Fruit fly (Drosophila melanogaster) whole organism, prepupa: ENCODE results near the gene Smyd5.

ENCODE experiments used
- CG10631 ChIP-seq: fragments of 200-800 bp; sonication (Bioruptor generic); optimal IDR thresholded peaks from 2 replicates; lab custom pipeline; 2016; ENCODE audit warnings: missing biosample characterization, missing genetic modification characterization
- CG11294 ChIP-seq: fragments of 200-800 bp; sonication (Bioruptor generic); IDR thresholded peaks from 2 replicates; pipeline ENCODE4 v1.3.6; 2022; ENCODE audit warnings: missing biosample characterization, missing genetic modification characterization
- CG11762 ChIP-seq: fragments of 200-800 bp; sonication (Bioruptor generic); optimal IDR thresholded peaks from 3 replicates; lab custom pipeline; 2016; ENCODE audit warnings: missing biosample characterization, missing genetic modification characterization; ENCODE audit not compliant: insufficient read depth
- CG15336 ChIP-seq: fragments of 200-800 bp; sonication (Bioruptor generic); IDR thresholded peaks from 2 replicates; pipeline ENCODE4 v1.3.6; 2022; ENCODE audit warnings: missing biosample characterization, missing genetic modification characterization
- CG16779 ChIP-seq: fragments of 200-800 bp; sonication (Bioruptor generic); optimal IDR thresholded peaks from 3 replicates; lab custom pipeline; 2017; ENCODE audit warnings: missing biosample characterization, mild to moderate bottlenecking, missing genetic modification characterization
- CG31627 ChIP-seq: fragments of 200-800 bp; sonication (Bioruptor generic); optimal IDR thresholded peaks from 3 replicates; lab custom pipeline; 2016; ENCODE audit warnings: missing biosample characterization, missing genetic modification characterization
- CG32006 ChIP-seq: fragments of 200-800 bp; sonication (Bioruptor generic); optimal IDR thresholded peaks from 3 replicates; lab custom pipeline; 2017; ENCODE audit warnings: missing biosample characterization, mild to moderate bottlenecking, missing genetic modification characterization
- CG34406 ChIP-seq: fragments of 200-800 bp; sonication (Bioruptor generic); optimal IDR thresholded peaks from 3 replicates; lab custom pipeline; 2016; ENCODE audit warnings: missing biosample characterization, missing genetic modification characterization
- CG3919 ChIP-seq: fragments of 200-800 bp; sonication (Bioruptor generic); optimal IDR thresholded peaks from 3 replicates; lab custom pipeline; 2016; ENCODE audit warnings: missing biosample characterization, missing genetic modification characterization
- CG7368 ChIP-seq: fragments of 200-800 bp; sonication (Bioruptor generic); optimal IDR thresholded peaks from 3 replicates; lab custom pipeline; 2016; ENCODE audit warnings: missing biosample characterization, missing genetic modification characterization
- CG8119 ChIP-seq: fragments of 200-800 bp; sonication (Bioruptor generic); IDR thresholded peaks from 3 replicates; pipeline ENCODE4 v1.3.6; 2022; ENCODE audit warnings: missing biosample characterization, missing genetic modification characterization
- CG8632 ChIP-seq: fragments of 200-800 bp; sonication (Bioruptor generic); optimal IDR thresholded peaks from 3 replicates; lab custom pipeline; 2016; ENCODE audit warnings: missing biosample characterization, missing genetic modification characterization
- CG9139 ChIP-seq: fragments of 200-800 bp; sonication (Bioruptor generic); optimal IDR thresholded peaks from 3 replicates; lab custom pipeline; 2017; ENCODE audit warnings: missing biosample characterization, mild to moderate bottlenecking, missing genetic modification characterization
- Eip75B ChIP-seq: fragments of 200-800 bp; sonication (Bioruptor generic); optimal IDR thresholded peaks from 3 replicates; lab custom pipeline; 2016; ENCODE audit warnings: missing biosample characterization, missing genetic modification characterization
- Eip78C ChIP-seq: fragments of 200-800 bp; sonication (Bioruptor generic); peaks from one replicate; lab custom pipeline; 2016; ENCODE audit warnings: missing biosample characterization, missing genetic modification characterization
- Ets21C ChIP-seq: fragments of 200-800 bp; sonication (Bioruptor generic); optimal IDR thresholded peaks from 3 replicates; lab custom pipeline; 2016; ENCODE audit warnings: missing biosample characterization, missing genetic modification characterization
- Ets96B ChIP-seq: fragments of 200-800 bp; optimal IDR thresholded peaks from 2 replicates; lab custom pipeline; 2019; ENCODE audit warnings: missing biosample characterization, mild to moderate bottlenecking, missing genetic modification characterization, moderate library complexity
- Gug ChIP-seq: fragments of 200-800 bp; sonication (Bioruptor generic); IDR thresholded peaks from 2 replicates; pipeline ENCODE4 v1.3.6; 2022; ENCODE audit warnings: missing biosample characterization, missing genetic modification characterization
- Hr39 ChIP-seq: fragments of 200-800 bp; sonication (Bioruptor generic); optimal IDR thresholded peaks from 2 replicates; lab custom pipeline; 2016; ENCODE audit warnings: missing biosample characterization, missing genetic modification characterization
- Lpt ChIP-seq: fragments of 200-800 bp; sonication (Bioruptor generic); optimal IDR thresholded peaks from 3 replicates; lab custom pipeline; 2016; ENCODE audit warnings: missing biosample characterization, missing genetic modification characterization
- Met ChIP-seq: fragments of 200-800 bp; sonication (Bioruptor generic); optimal IDR thresholded peaks from 3 replicates; lab custom pipeline; 2016; ENCODE audit warnings: missing biosample characterization, missing genetic modification characterization
- Smox ChIP-seq: fragments of 200-800 bp; sonication (Bioruptor generic); optimal IDR thresholded peaks from 3 replicates; lab custom pipeline; 2016; ENCODE audit warnings: missing biosample characterization, missing genetic modification characterization
- Sox14 ChIP-seq: fragments of 200-800 bp; sonication (Bioruptor generic); optimal IDR thresholded peaks from 3 replicates; lab custom pipeline; 2016; ENCODE audit warnings: missing biosample characterization, missing genetic modification characterization
- Sox15 ChIP-seq: fragments of 200-800 bp; sonication (Bioruptor generic); optimal IDR thresholded peaks from 3 replicates; lab custom pipeline; 2016; ENCODE audit warnings: missing biosample characterization, missing genetic modification characterization
- acj6 ChIP-seq: fragments of 200-800 bp; sonication (Bioruptor generic); optimal IDR thresholded peaks from 3 replicates; lab custom pipeline; 2016; ENCODE audit warnings: missing biosample characterization, missing genetic modification characterization
- cyc ChIP-seq: fragments of 200-800 bp; sonication (Bioruptor generic); optimal IDR thresholded peaks from 3 replicates; lab custom pipeline; 2016; ENCODE audit warnings: missing biosample characterization, missing genetic modification characterization
- eg ChIP-seq: fragments of 200-800 bp; sonication (Bioruptor generic); IDR thresholded peaks from 3 replicates; pipeline ENCODE4 v1.3.6; 2022; ENCODE audit warnings: missing biosample characterization, missing genetic modification characterization
- esn ChIP-seq: fragments of 200-800 bp; sonication (Bioruptor generic); optimal IDR thresholded peaks from 2 replicates; lab custom pipeline; 2016; ENCODE audit warnings: missing biosample characterization, mild to moderate bottlenecking, missing genetic modification characterization, moderate library complexity
- fd59A ChIP-seq: fragments of 200-800 bp; sonication (Bioruptor generic); optimal IDR thresholded peaks from 2 replicates; lab custom pipeline; 2017; ENCODE audit warnings: missing biosample characterization, mild to moderate bottlenecking, missing genetic modification characterization, missing genetic modification reagents
- fd85E ChIP-seq: fragments of 200-800 bp; sonication (Bioruptor generic); optimal IDR thresholded peaks from 3 replicates; lab custom pipeline; 2016; ENCODE audit warnings: missing biosample characterization, missing genetic modification characterization
- fkh ChIP-seq: fragments of 200-800 bp; sonication (Bioruptor generic); optimal IDR thresholded peaks from 3 replicates; lab custom pipeline; 2017; ENCODE audit warnings: missing biosample characterization, mild to moderate bottlenecking, missing genetic modification characterization, moderate library complexity
- lz ChIP-seq: fragments of 200-800 bp; sonication (Bioruptor generic); optimal IDR thresholded peaks from 3 replicates; lab custom pipeline; 2016; ENCODE audit warnings: missing biosample characterization, missing genetic modification characterization
- net ChIP-seq: fragments of 200-800 bp; sonication (Bioruptor generic); optimal IDR thresholded peaks from 3 replicates; lab custom pipeline; 2016; ENCODE audit warnings: missing biosample characterization, missing genetic modification characterization
- topi ChIP-seq: fragments of 200-800 bp; sonication (Bioruptor generic); optimal IDR thresholded peaks from 3 replicates; lab custom pipeline; 2016; ENCODE audit warnings: missing biosample characterization, missing genetic modification characterization

Gene Smyd5

DNA sequence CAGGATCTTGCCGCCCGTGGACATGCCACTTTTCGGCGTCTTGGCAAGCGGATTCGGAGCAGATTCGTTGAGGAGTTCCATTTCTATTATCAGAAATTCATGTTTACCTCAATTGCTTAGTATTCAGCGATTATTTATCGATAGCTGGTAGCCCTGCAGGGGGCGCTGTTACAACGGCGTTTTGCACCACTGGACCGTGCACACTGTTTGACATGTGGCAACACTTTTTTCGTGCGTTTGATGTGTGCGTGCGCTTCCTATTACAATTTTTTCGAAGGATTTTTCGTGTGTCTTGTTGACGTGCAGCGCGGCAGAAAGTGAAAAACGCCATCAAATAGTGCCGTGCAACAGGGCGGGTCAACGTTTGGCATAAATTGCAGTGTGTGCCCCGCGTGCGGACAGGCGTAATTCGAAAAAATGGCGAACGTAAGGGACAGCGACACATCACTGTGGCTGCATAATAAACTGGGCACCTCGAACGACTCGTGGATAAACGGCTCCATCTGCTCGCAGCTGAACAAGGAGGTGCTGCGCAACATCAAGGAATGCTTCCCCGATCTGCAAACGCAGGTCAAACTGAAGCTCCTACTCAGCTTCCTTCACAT is 5.0 kb upstream of the Smyd5 start, which contains the start of the genes CG3337 and Nelf-A (continued):
- TF ChIP-seq Eip75B (GFP tag; lab: Kevin White, UChicago) (no peak), fd59A (GFP tag; lab: Kevin White, UChicago) (no peak), topi (GFP tag; lab: Kevin White, UChicago) (peak; percentile 28), CG10631 (GFP tag; lab: Kevin White, UChicago) (no peak), CG34406 (no peak), Smox (GFP tag; lab: Kevin White, UChicago) (no peak), CG31627 (GFP tag; lab: Kevin White, UChicago) (peak; percentile 57), CG8119 (GFP tag; lab: Robert Waterston, UW) (no peak)

DNA sequence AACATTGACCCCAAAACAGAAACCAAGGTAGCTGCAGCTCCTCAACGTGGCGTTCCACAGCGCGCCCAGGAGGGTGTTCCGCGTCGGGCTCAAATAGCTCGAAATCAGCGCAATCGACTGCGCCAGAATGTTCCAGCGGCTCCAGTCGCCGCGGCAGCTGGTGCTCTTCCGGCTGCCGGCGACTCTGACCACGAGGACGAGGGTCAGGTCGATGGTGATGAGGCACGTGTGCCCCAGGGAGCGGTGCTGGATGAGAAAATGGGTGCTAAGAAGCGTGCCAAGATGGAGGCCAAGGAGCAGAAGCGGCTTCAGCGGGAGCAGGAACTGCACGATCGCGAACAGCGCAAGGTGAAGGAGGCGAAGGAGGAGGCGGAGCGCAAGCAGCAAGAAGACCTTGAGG is 3.3 kb downstream of the Smyd5 start:
- no peak for TF ChIP-seq Lpt (GFP tag; lab: Kevin White, UChicago)
- no peak for TF ChIP-seq Sox14
- TF ChIP-seq net (GFP tag; lab: Kevin White, UChicago) = no peak

dm6 chr3R:21214693-21215145 is 3.9 kb downstream of the Smyd5 start, which contains the start of gene Ddrgk1:
TSS of gene Ddrgk1 (plus strand) at chr3R:21215079.
- TF ChIP-seq fkh (GFP tag; lab: Kevin White, UChicago) (peak; percentile 77), CG32006 (GFP tag; lab: Kevin White, UChicago) (no peak), CG11294 (GFP tag; lab: Robert Waterston, UW) (0 out of 2 replicates have a peak, but pooled peaks have one; percentile 6), topi (GFP tag; lab: Kevin White, UChicago) (peak; percentile 15), acj6 (GFP tag; lab: Kevin White, UChicago) (peak; percentile 55), esn (GFP tag; lab: Kevin White, UChicago) (peak; percentile 56), Hr39 (GFP tag; lab: Kevin White, UChicago) (peak; percentile 44), Ets96B (no peak), Sox14 (peak; percentile 41), cyc (peak; percentile 20), CG31627 (GFP tag; lab: Kevin White, UChicago) (peak; percentile 45), lz (GFP tag; lab: Kevin White, UChicago) (peak; percentile 46), Gug (no peak)

DNA sequence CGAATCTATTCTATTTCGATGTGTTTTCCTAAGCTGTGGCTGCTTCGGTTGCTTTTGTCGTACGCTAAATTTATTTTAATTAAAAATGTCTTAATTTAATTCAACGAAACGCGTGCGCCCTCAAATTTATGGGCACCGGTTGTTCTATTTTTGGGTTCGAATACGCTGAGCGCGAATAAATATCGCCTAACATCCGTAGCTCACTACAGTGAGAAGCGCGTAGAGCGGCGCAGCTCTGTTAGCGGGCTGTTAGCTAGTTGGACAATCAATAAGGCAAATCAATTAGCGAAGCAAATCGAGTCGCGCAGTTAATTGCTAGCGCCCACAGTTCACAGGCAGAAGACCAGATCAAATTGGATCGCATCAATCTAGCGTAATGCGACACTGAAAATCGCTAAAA is 8.5 kb downstream of the Smyd5 start:
- TF ChIP-seq CG32006 (GFP tag; lab: Kevin White, UChicago) = no peak
- no peak for TF ChIP-seq Sox15 (GFP tag; lab: Kevin White, UChicago)
- TF ChIP-seq CG11294 (GFP tag; lab: Robert Waterston, UW) = no peak
- no peak for TF ChIP-seq Met
- no peak for TF ChIP-seq Ets21C (GFP tag; lab: Kevin White, UChicago)
- no peak for TF ChIP-seq CG31627 (GFP tag; lab: Kevin White, UChicago)
- no peak for TF ChIP-seq CG8632 (GFP tag; lab: Kevin White, UChicago)
- no peak for TF ChIP-seq CG34406
- no peak for TF ChIP-seq Lpt (GFP tag; lab: Kevin White, UChicago)
- TF ChIP-seq CG11762 (GFP tag; lab: Kevin White, UChicago) = no peak
- no peak for TF ChIP-seq CG9139 (GFP tag; lab: Kevin White, UChicago)
- no peak for TF ChIP-seq CG15336 (GFP tag; lab: Robert Waterston, UW)
- TF ChIP-seq CG7368 = no peak
- TF ChIP-seq CG3919 (GFP tag; lab: Kevin White, UChicago) = no peak
- no peak for TF ChIP-seq acj6 (GFP tag; lab: Kevin White, UChicago)
- no peak for TF ChIP-seq Smox (GFP tag; lab: Kevin White, UChicago)
- no peak for TF ChIP-seq CG16779 (tag; lab: Kevin White, UChicago)
- no peak for TF ChIP-seq eg (GFP tag; lab: Robert Waterston, UW)
- TF ChIP-seq fd85E (GFP tag; lab: Kevin White, UChicago) = no peak
- no peak for TF ChIP-seq Eip78C (GFP tag; lab: Kevin White, UChicago)
- TF ChIP-seq, all 60 proteins: peak for 0
